Worm (Caenorhabditis elegans): ENCODE measurements around the gene F41E6.1.
A peak's percentile ranks its signal among the peaks of the same experiment; 100 is the strongest.

The F41E6.1 gene

DNA sequence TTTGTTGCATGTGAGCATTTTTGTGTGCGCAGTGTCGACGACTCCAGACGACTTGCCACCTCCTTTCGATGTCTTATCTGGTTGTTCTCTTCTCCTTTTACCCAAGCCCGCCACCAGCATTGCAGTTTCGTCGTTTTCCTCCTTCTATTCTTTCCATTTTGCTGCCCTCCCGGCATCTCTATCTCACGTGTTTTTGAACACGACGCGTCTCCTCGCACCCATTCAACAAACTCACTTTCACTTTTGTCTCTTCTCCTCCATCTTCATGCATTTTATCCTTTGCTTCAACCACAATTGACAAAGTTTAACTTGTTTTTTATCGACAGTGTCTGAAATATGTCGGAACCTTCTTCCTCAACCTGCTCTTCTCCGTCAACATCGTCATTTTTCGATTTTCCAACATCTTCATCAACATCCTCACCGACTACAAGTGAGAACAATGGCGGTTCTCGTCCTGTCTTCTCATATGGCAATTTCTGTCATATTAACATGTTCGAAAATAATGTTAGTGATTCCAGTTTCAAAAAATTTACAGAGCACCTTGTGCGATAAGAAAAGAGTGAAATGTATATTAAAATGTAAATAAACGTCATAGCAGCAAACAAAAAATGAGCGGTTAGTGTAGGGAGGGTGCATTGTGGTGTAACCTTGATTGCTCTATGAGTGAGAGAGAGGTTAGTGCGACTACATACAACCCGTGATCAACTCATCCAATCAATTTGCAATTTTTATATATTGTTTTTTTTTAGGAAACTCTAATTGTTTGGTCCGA is 11.6 kb upstream of the F41E6.1 start, which contains the start of gene fip-4 (continued):
- TF ChIP-seq unc-62 (GFP tag; optimal IDR thresholded peaks at IDR 0.05): no peak
- TF ChIP-seq ceh-28 (tag; optimal IDR thresholded peaks at IDR 0.05): no peak
- peak; percentile 76 for TF ChIP-seq pqm-1 (tag; optimal IDR thresholded peaks at IDR 0.05)
- no peak for TF ChIP-seq sea-2 (GFP tag; optimal IDR thresholded peaks at IDR 0.05)
- TF ChIP-seq snpc-4 (tag; optimal IDR thresholded peaks at IDR 0.05): peak; percentile 18
- TF ChIP-seq lin-39 (tag; optimal IDR thresholded peaks at IDR 0.05): no peak
- TF ChIP-seq nfya-1 (tag; optimal IDR thresholded peaks at IDR 0.05; ENCODE audit: insufficient read depth): peak; percentile 12
- TF ChIP-seq nhr-11 (tag; optimal IDR thresholded peaks at IDR 0.05): no peak

- TF ChIP-seq ZK546.5 (tag; optimal IDR thresholded peaks at IDR 0.05) (no peak), ceh-16 (tag; optimal IDR thresholded peaks at IDR 0.05) (no peak), nhr-28 (tag; optimal IDR thresholded peaks at IDR 0.05) (no peak), jun-1 (tag; optimal IDR thresholded peaks at IDR 0.05) (no peak), ztf-11 (tag; optimal IDR thresholded peaks at IDR 0.05) (no peak), egl-27 (tag; optimal IDR thresholded peaks at IDR 0.05) (no peak), nhr-12 (tag; optimal IDR thresholded peaks at IDR 0.05) (no peak), aly-2 (tag; optimal IDR thresholded peaks at IDR 0.05) (peak; percentile 8), daf-12 (tag; optimal IDR thresholded peaks at IDR 0.05) (no peak), snpc-4 (tag; optimal IDR thresholded peaks at IDR 0.05) (no peak), nhr-25 (tag; optimal IDR thresholded peaks at IDR 0.05) (peak; percentile 33)
These were observed 6.7 kb upstream of the F41E6.1 start for ce11 chrV:8615711-8616110.

DNA sequence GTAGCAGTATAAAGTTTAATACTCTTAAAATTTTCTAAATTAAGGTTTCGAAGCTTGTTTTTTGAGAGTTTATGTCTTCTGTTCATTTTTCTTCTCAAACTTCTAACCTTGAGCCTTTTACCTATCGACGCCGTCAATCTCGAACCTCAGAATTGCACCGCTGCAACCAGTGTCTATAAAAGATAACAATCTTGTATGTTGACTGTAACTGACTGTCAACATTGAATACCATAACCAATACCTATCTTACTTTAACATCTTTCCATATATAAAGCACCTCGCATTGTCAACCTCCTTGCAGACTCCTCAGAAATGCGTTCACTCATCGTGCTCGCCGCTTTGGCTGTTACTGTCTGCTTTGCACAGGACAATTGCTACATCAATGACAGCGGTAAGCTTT is 3.7 kb upstream of the F41E6.1 start, which contains the start of gene grd-5:
Gene grd-5 (plus strand): TSS at position 295 of the 400 bp plus-strand sequence.
- TF ChIP-seq elt-1 (tag; optimal IDR thresholded peaks at IDR 0.05) (peak; percentile 83), nhr-43 (tag; optimal IDR thresholded peaks at IDR 0.05; ENCODE audit: poor library complexity, severe bottlenecking) (peak; percentile 17), nhr-11 (tag; optimal IDR thresholded peaks at IDR 0.05) (no peak), nhr-25 (tag; optimal IDR thresholded peaks at IDR 0.05) (peak; percentile 27), ztf-11 (tag; optimal IDR thresholded peaks at IDR 0.05) (no peak), fos-1 (tag; optimal IDR thresholded peaks at IDR 0.05) (no peak)

- TF ChIP-seq nhr-237 (tag; optimal IDR thresholded peaks at IDR 0.05): no peak
- no peak for TF ChIP-seq jun-1 (tag; optimal IDR thresholded peaks at IDR 0.05)
- no peak for TF ChIP-seq fkh-10 (GFP tag; optimal IDR thresholded peaks at IDR 0.05)
- TF ChIP-seq elt-3 (tag; optimal IDR thresholded peaks at IDR 0.05): no peak
These were observed 1.2 kb upstream of the F41E6.1 start, which contains the start of gene idpc-2 for ce11 chrV:8621213-8621612. idpc-2 (minus strand) TSS chrV:8621313.

- TF ChIP-seq tbx-2 (tag; optimal IDR thresholded peaks at IDR 0.05): no peak
- TF ChIP-seq hmg-11 (tag; optimal IDR thresholded peaks at IDR 0.05): peak; percentile 16
- TF ChIP-seq mml-1 (tag; optimal IDR thresholded peaks at IDR 0.05): no peak
These were observed 1.3 kb downstream of the F41E6.1 start, which contains the start of gene F41E6.17 for ce11 chrV:8623754-8624153. F41E6.17 (plus strand) TSS chrV:8624101.

- TF ChIP-seq unc-62 (GFP tag; optimal IDR thresholded peaks at IDR 0.05): peak; percentile 64
- peak in 1 of 3 experiments; percentile 1 for TF ChIP-seq elt-3 (tag; optimal IDR thresholded peaks at IDR 0.05)
- no peak for TF ChIP-seq nhr-28 (tag; optimal IDR thresholded peaks at IDR 0.05)
These were observed 4.0 kb downstream of the F41E6.1 start for ce11 chrV:8626406-8626805.

ce11 chrV:8627580-8627979 is 5.2 kb downstream of the F41E6.1 start:
- no peak for TF ChIP-seq nhr-25 (tag; optimal IDR thresholded peaks at IDR 0.05)
- no peak for TF ChIP-seq lin-15B (tag; optimal IDR thresholded peaks at IDR 0.05)
- TF ChIP-seq ceh-9 (tag; optimal IDR thresholded peaks at IDR 0.05): no peak
- no peak for TF ChIP-seq nhr-43 (tag; optimal IDR thresholded peaks at IDR 0.05; ENCODE audit: poor library complexity, severe bottlenecking)
- no peak for TF ChIP-seq fos-1 (tag; optimal IDR thresholded peaks at IDR 0.05)
- TF ChIP-seq nhr-28 (tag; optimal IDR thresholded peaks at IDR 0.05): no peak
- no peak for TF ChIP-seq R02D3.7 (tag; optimal IDR thresholded peaks at IDR 0.05)
- TF ChIP-seq unc-62 (GFP tag; optimal IDR thresholded peaks at IDR 0.05): no peak
- TF ChIP-seq nhr-237 (tag; optimal IDR thresholded peaks at IDR 0.05): no peak
- no peak for TF ChIP-seq pha-4 (tag; optimal IDR thresholded peaks at IDR 0.05)
- TF ChIP-seq ztf-4 (tag; optimal IDR thresholded peaks at IDR 0.05): no peak
- TF ChIP-seq nhr-12 (tag; optimal IDR thresholded peaks at IDR 0.05): no peak
- TF ChIP-seq aly-2 (tag; optimal IDR thresholded peaks at IDR 0.05): no peak
- TF ChIP-seq elt-1 (tag; optimal IDR thresholded peaks at IDR 0.05): no peak
- TF ChIP-seq eor-1 (tag; optimal IDR thresholded peaks at IDR 0.05): no peak
- no peak for TF ChIP-seq daf-12 (tag; optimal IDR thresholded peaks at IDR 0.05)
- TF ChIP-seq unc-39 (tag; optimal IDR thresholded peaks at IDR 0.05): no peak
- no peak for TF ChIP-seq elt-2 (tag; optimal IDR thresholded peaks at IDR 0.05)
- TF ChIP-seq pqm-1 (tag; optimal IDR thresholded peaks at IDR 0.05): no peak

Data from whole organism, L3 larva.